Worm (Caenorhabditis elegans): Measurements from ENCODE around the gene erg-28.
A peak's percentile ranks its signal among the peaks of the same experiment; 100 is the strongest.

erg-28 gene

DNA sequence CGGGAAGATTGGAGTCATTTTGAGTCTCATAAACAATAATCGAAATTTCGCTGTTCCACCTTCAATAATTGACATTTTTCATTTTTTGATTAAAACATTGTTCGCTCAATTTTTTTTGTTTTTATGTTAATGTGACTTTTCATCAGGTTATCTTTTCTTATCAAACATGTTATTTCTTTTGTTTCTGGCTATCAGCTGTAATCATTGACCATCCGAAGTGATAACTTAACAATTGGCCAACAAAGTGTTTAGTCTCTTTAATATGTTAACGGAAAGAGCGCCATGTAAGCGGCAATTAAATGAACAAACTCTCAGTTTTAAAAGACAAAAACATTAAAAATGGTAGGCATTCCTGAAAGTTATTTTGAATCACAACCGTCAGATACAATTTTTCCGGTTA lies 26.8 kb downstream of the erg-28 start:
- TF ChIP-seq him-1 (tag; optimal IDR thresholded peaks at IDR 0.05) (no peak), W03F9.2 (tag; optimal IDR thresholded peaks at IDR 0.05) (no peak), dao-5 (tag; optimal IDR thresholded peaks at IDR 0.05) (no peak)

DNA sequence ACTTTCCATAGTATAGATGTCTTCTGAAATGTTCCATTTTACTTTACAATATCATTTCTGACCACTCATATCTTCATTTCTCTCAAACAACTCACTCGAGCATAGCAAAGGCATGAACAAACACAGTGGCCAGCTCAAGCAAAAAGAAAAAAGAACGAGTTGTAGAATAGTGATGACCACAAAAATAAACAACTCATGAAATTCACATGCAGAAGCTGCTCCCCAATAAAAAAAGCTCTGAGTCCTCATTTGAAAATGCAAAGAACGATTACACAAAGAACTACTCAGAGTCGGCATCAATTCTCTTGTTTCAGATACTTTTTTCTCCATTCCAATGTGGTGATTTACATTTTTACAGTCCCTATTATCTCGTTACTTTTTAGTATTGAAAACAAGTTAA lies 27.5 kb downstream of the erg-28 start:
- no peak for TF ChIP-seq him-1 (tag; optimal IDR thresholded peaks at IDR 0.05)
- no peak for TF ChIP-seq W03F9.2 (tag; optimal IDR thresholded peaks at IDR 0.05)
- TF ChIP-seq dao-5 (tag; optimal IDR thresholded peaks at IDR 0.05), result no peak

DNA sequence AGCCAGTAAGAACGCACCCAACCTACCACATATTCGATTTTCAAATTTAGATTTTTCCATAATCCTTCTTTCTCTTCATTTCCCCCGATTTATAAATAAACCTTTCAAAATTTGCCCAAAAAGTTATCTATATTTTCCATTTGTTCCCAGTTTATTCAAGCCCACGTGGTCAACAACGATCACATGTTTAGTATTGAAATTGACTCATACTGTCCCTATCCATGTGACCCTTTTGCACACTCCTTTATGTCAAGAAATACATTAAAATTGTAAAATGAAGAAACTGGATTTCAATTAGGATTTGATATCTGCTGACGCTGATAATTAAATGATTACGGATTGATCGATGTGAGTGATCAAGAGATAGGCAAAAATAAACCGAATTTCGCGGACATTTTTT lies 28.0 kb downstream of the erg-28 start:
- TF ChIP-seq W03F9.2 (tag; optimal IDR thresholded peaks at IDR 0.05), result no peak

- TF ChIP-seq him-1 (tag; optimal IDR thresholded peaks at IDR 0.05) (no peak), dao-5 (tag; optimal IDR thresholded peaks at IDR 0.05) (no peak), W03F9.2 (tag; optimal IDR thresholded peaks at IDR 0.05) (no peak)
Measured at ce11 chrV:12636248-12636647, 29.0 kb downstream of the erg-28 start.

ce11 chrV:12637238-12637690 lies 30.1 kb downstream of the erg-28 start, which contains the start of gene F56H9.2:
F56H9.2 (plus strand) TSS chrV:12637663.
- TF ChIP-seq dao-5 (tag; optimal IDR thresholded peaks at IDR 0.05) (no peak), him-1 (tag; optimal IDR thresholded peaks at IDR 0.05) (no peak), W03F9.2 (tag; optimal IDR thresholded peaks at IDR 0.05) (no peak)

DNA sequence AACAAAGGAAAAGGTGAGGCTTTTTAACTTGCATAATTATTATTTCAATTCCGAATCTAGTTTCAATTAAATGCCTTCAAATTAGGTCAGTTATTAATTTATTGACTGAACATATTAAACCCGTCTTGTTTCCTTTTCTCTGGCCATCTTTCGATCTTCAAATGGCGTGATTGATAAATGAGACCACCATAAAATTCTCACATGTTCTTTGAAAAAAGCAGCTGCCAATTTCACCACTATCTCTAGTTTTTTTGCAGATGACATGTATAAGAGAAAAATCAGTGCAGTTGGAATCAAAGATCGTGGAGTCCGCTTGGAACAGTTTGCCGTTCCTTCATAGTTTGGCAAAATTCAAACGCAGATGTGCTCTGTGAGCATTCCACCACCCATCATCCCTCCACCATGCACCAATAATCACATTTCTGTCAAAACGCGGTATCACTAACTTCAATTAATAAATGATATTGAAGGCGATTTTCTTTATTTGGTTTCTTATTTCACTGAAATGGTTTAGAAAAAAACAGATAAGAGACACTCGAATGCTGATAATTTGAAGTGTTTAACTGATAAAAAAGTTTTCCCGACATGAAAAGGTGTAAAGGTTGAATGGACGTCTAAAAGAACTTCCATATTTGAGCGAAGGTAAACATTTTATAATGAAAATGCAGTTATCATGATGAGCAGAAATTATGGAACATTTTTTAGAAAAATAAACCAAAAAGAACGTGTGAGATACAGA lies 30.7 kb downstream of the erg-28 start:
- no peak for TF ChIP-seq W03F9.2 (tag; optimal IDR thresholded peaks at IDR 0.05)
- TF ChIP-seq dao-5 (tag; optimal IDR thresholded peaks at IDR 0.05), result no peak
- TF ChIP-seq him-1 (tag; optimal IDR thresholded peaks at IDR 0.05), result no peak

DNA sequence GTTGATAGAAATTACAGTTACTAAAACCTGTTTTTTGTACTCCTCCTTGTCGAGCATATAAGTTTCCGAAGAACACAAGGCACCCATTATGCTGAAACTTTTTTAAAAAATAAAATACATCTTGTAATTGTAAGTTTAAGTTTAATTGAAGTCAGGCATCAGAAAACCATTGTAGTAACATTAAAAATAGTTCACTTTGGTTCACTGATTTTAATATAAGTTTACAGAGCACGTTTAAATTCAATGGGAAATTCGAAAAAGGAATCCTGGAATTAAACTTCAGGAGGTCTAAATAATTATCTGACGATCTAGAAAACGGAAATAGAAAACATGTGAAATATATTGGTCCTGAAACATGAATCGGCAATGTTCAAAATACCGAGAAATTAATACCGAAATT lies 33.2 kb downstream of the erg-28 start, which contains the start of gene gpa-8:
Gene gpa-8, minus strand, starts transcription at position 101 of the 400 bp plus-strand sequence.
- no peak for TF ChIP-seq dao-5 (tag; optimal IDR thresholded peaks at IDR 0.05)
- TF ChIP-seq W03F9.2 (tag; optimal IDR thresholded peaks at IDR 0.05), result no peak
- TF ChIP-seq him-1 (tag; optimal IDR thresholded peaks at IDR 0.05), result no peak

ce11 chrV:12644500-12644899 lies 37.3 kb downstream of the erg-28 start, which contains the start of gene F56H9.8:
F56H9.8 (plus strand) TSS chrV:12644800.
- TF ChIP-seq W03F9.2 (tag; optimal IDR thresholded peaks at IDR 0.05), result no peak
- TF ChIP-seq him-1 (tag; optimal IDR thresholded peaks at IDR 0.05), result no peak
- TF ChIP-seq dao-5 (tag; optimal IDR thresholded peaks at IDR 0.05), result no peak

ce11 chrV:12649213-12649612 lies 42.0 kb downstream of the erg-28 start, which contains the start of gene gpa-9:
gpa-9 (minus strand) TSS chrV:12649313.
- no peak for TF ChIP-seq W03F9.2 (tag; optimal IDR thresholded peaks at IDR 0.05)
- TF ChIP-seq dao-5 (tag; optimal IDR thresholded peaks at IDR 0.05), result no peak
- TF ChIP-seq him-1 (tag; optimal IDR thresholded peaks at IDR 0.05), result no peak

- no peak for TF ChIP-seq him-1 (tag; optimal IDR thresholded peaks at IDR 0.05)
- TF ChIP-seq dao-5 (tag; optimal IDR thresholded peaks at IDR 0.05), result no peak
- TF ChIP-seq W03F9.2 (tag; optimal IDR thresholded peaks at IDR 0.05), result peak; percentile 50
Measured at ce11 chrV:12649636-12650035, 42.4 kb downstream of the erg-28 start, which contains the start of gene lin-25. lin-25 (plus strand) TSS chrV:12649925.
